Fruit fly (Drosophila melanogaster) whole organism, embryonic: ENCODE measurements around the gene kis.

Experiments
- ATbp ChIP-seq: fragments of 200-800 bp; sonication (Bioruptor generic); optimal IDR thresholded peaks from 2 replicates; lab custom pipeline; 2017; ENCODE audit warnings: missing biosample characterization, mild to moderate bottlenecking, missing genetic modification characterization, missing genetic modification reagents
- Awh ChIP-seq: fragments of 200-800 bp; sonication (Bioruptor generic); IDR thresholded peaks from 2 replicates; pipeline ENCODE4, ENCODE4 v1.3.6; 2022; ENCODE audit warnings: missing biosample characterization, missing genetic modification characterization
- B-H2 ChIP-seq: fragments of 200-800 bp; sonication (Bioruptor generic); optimal IDR thresholded peaks from 2 replicates; lab custom pipeline; 2018; ENCODE audit warnings: missing biosample characterization, mild to moderate bottlenecking, missing genetic modification characterization
- BtbVII ChIP-seq: fragments of 200-800 bp; sonication (Bioruptor generic); optimal IDR thresholded peaks from 3 replicates; lab custom pipeline; 2017; ENCODE audit warnings: missing biosample characterization, mild to moderate bottlenecking, missing genetic modification characterization
- CG10209 ChIP-seq: fragments of 200-800 bp; sonication (Bioruptor generic); optimal IDR thresholded peaks from 3 replicates; lab custom pipeline; 2017; ENCODE audit warnings: missing biosample characterization, mild to moderate bottlenecking, missing genetic modification characterization, missing genetic modification reagents
- CG12155 ChIP-seq: fragments of 200-800 bp; sonication (Bioruptor generic); optimal IDR thresholded peaks from 3 replicates; lab custom pipeline; 2016; ENCODE audit warnings: missing biosample characterization, missing genetic modification characterization
- CG13123 ChIP-seq: fragments of 200-800 bp; sonication (Bioruptor generic); optimal IDR thresholded peaks from 2 replicates; lab custom pipeline; 2016; ENCODE audit warnings: missing biosample characterization, missing genetic modification characterization
- CG15073 ChIP-seq: fragments of 200-800 bp; sonication (Bioruptor generic); optimal IDR thresholded peaks from 2 replicates; lab custom pipeline; 2016; ENCODE audit warnings: missing biosample characterization, missing genetic modification characterization
- CG18476 ChIP-seq: fragments of 200-800 bp; sonication (Bioruptor generic); optimal IDR thresholded peaks from 2 replicates; lab custom pipeline; 2016; ENCODE audit warnings: missing biosample characterization, mild to moderate bottlenecking, missing genetic modification characterization
- CG18599 ChIP-seq: fragments of 200-800 bp; sonication (Bioruptor generic); optimal IDR thresholded peaks from 3 replicates; lab custom pipeline; 2017; ENCODE audit warnings: missing biosample characterization, missing genetic modification characterization, mild to moderate bottlenecking, moderate library complexity, missing genetic modification reagents
- CG2199 ChIP-seq: fragments of 200-800 bp; sonication (Bioruptor generic); IDR thresholded peaks from 3 replicates; pipeline ENCODE4 v1.3.6; 2022; ENCODE audit warnings: missing biosample characterization, missing genetic modification characterization
- CG32532 ChIP-seq: fragments of 200-800 bp; sonication (Bioruptor generic); IDR thresholded peaks from 2 replicates; pipeline ENCODE4 v1.3.6; 2022; ENCODE audit warnings: missing biosample characterization, missing genetic modification characterization
- CG3281 ChIP-seq: fragments of 200-800 bp; sonication (Bioruptor generic); optimal IDR thresholded peaks from 3 replicates; lab custom pipeline; 2017; ENCODE audit warnings: missing biosample characterization, mild to moderate bottlenecking, missing genetic modification characterization
- CG3838 ChIP-seq: fragments of 200-800 bp; sonication (Bioruptor generic); optimal IDR thresholded peaks from 3 replicates; lab custom pipeline; 2016; ENCODE audit warnings: missing biosample characterization, missing genetic modification characterization
- CG6683 ChIP-seq: fragments of 200-800 bp; sonication (Bioruptor generic); optimal IDR thresholded peaks from 2 replicates; lab custom pipeline; 2017; ENCODE audit warnings: missing biosample characterization, mild to moderate bottlenecking, missing genetic modification characterization, missing genetic modification reagents
- CG6791 ChIP-seq: fragments of 200-800 bp; sonication (Bioruptor generic); IDR thresholded peaks from 3 replicates; pipeline ENCODE4 v1.3.6; 2022; ENCODE audit warnings: missing biosample characterization, missing genetic modification characterization; ENCODE audit not compliant: partially characterized antibody
- CG7357 ChIP-seq: fragments of 200-800 bp; sonication (Bioruptor generic); IDR thresholded peaks from 3 replicates; pipeline ENCODE4 v1.3.6; 2022; ENCODE audit warnings: missing biosample characterization, missing genetic modification characterization
- CG7839 ChIP-seq: fragments of 200-800 bp; sonication (Bioruptor generic); optimal IDR thresholded peaks from 3 replicates; lab custom pipeline; 2018; ENCODE audit warnings: missing biosample characterization, mild to moderate bottlenecking, missing genetic modification characterization, moderate library complexity
- CG7963 ChIP-seq: fragments of 200-800 bp; sonication (Bioruptor generic); IDR thresholded peaks from 3 replicates; pipeline ENCODE4 v1.3.6; 2022; ENCODE audit warnings: missing biosample characterization, missing genetic modification characterization; ENCODE audit not compliant: partially characterized antibody
- CG8089 ChIP-seq: fragments of 200-800 bp; sonication (Bioruptor generic); optimal IDR thresholded peaks from 3 replicates; lab custom pipeline; 2016; ENCODE audit warnings: missing biosample characterization, missing genetic modification characterization
- CG9797 ChIP-seq: fragments of 200-800 bp; sonication (Bioruptor generic); optimal IDR thresholded peaks from 3 replicates; lab custom pipeline; 2018; ENCODE audit warnings: missing biosample characterization, mild to moderate bottlenecking, missing genetic modification characterization
- CHES-1-like ChIP-seq: fragments of 200-800 bp; sonication (Bioruptor generic); optimal IDR thresholded peaks from 2 replicates; lab custom pipeline; 2016; ENCODE audit warnings: missing biosample characterization, missing genetic modification characterization
- CrebB ChIP-seq: fragments of 200-800 bp; sonication (Bioruptor generic); optimal IDR thresholded peaks from 3 replicates; lab custom pipeline; 2018; ENCODE audit warnings: missing biosample characterization, mild to moderate bottlenecking, missing genetic modification characterization
- Dll ChIP-seq: fragments of 200-800 bp; sonication (Bioruptor generic); IDR thresholded peaks from 4 replicates; pipeline ENCODE4 v1.3.6; 2022; ENCODE audit warnings: missing biosample characterization, missing genetic modification characterization; ENCODE audit not compliant: partially characterized antibody
- Doc3 ChIP-seq: fragments of 200-800 bp; sonication (Bioruptor generic); IDR thresholded peaks from 3 replicates; pipeline ENCODE4 v1.3.6; 2022; ENCODE audit warnings: missing biosample characterization, missing genetic modification characterization; ENCODE audit not compliant: partially characterized antibody
- ERR ChIP-seq: fragments of 200-800 bp; sonication (Bioruptor generic); optimal IDR thresholded peaks from 2 replicates; lab custom pipeline; 2016; ENCODE audit warnings: missing biosample characterization, missing genetic modification characterization
- Hr51 ChIP-seq, 2 experiments: fragments of 200-800 bp; sonication (Bioruptor generic); optimal IDR thresholded peaks; 2 replicates in 1 of 2; 3 replicates in 1 of 2; lab custom pipeline; 2016 to 2018; ENCODE audit warnings: missing biosample characterization in 2 of 2, missing genetic modification characterization in 2 of 2, mild to moderate bottlenecking in 1 of 2, moderate library complexity in 1 of 2
- Lhr ChIP-seq: fragments of 200-800 bp; sonication (Bioruptor generic); optimal IDR thresholded peaks from 3 replicates; lab custom pipeline; 2017; ENCODE audit warnings: mild to moderate bottlenecking, missing biosample characterization, missing genetic modification reagents, missing genetic modification characterization
- Med ChIP-seq: fragments of 200-800 bp; sonication (Bioruptor generic); peaks from one replicate; lab custom pipeline; 2016; ENCODE audit warnings: missing biosample characterization, missing genetic modification characterization, mild to moderate bottlenecking, inconsistent platforms, moderate library complexity
- Ravus ChIP-seq: fragments of 200-800 bp; sonication (Bioruptor generic); IDR thresholded peaks from 2 replicates; pipeline ENCODE4 v1.3.6; 2022; ENCODE audit warnings: missing biosample characterization, missing genetic modification characterization
- Sin3A ChIP-seq: fragments of >200 bp; optimal IDR thresholded peaks from 2 replicates; lab custom pipeline; 2018
- Six4 ChIP-seq: fragments of 200-800 bp; sonication (Bioruptor generic); optimal IDR thresholded peaks from 2 replicates; lab custom pipeline; 2016; ENCODE audit warnings: missing biosample characterization, missing genetic modification characterization
- TFAM ChIP-seq: fragments of 200-800 bp; sonication (Bioruptor generic); optimal IDR thresholded peaks from 2 replicates; lab custom pipeline; 2017; ENCODE audit warnings: missing biosample characterization, missing genetic modification characterization, inconsistent platforms
- abd-A ChIP-seq: fragments of 200-800 bp; sonication (Bioruptor generic); optimal IDR thresholded peaks from 3 replicates; lab custom pipeline; 2019; ENCODE audit warnings: missing biosample characterization, mild to moderate bottlenecking, missing genetic modification characterization, moderate library complexity
- cato ChIP-seq: fragments of 200-800 bp; sonication (Bioruptor generic); optimal IDR thresholded peaks from 2 replicates; lab custom pipeline; 2016; ENCODE audit warnings: missing biosample characterization, missing genetic modification characterization, borderline replicate concordance
- chm ChIP-seq: fragments of 200-800 bp; sonication (Bioruptor generic); IDR thresholded peaks from 2 replicates; pipeline ENCODE4 v1.3.6; 2022; ENCODE audit warnings: missing biosample characterization, missing genetic modification characterization
- crc ChIP-seq: fragments of 200-800 bp; sonication (Bioruptor generic); optimal IDR thresholded peaks from 2 replicates; lab custom pipeline; 2016; ENCODE audit warnings: missing biosample characterization, missing genetic modification characterization
- emc ChIP-seq: fragments of 200-800 bp; sonication (Bioruptor generic); optimal IDR thresholded peaks from 2 replicates; lab custom pipeline; 2016; ENCODE audit warnings: missing biosample characterization, missing genetic modification characterization
- fd64A ChIP-seq: fragments of 200-800 bp; sonication (Bioruptor generic); optimal IDR thresholded peaks from 3 replicates; lab custom pipeline; 2018; ENCODE audit warnings: missing biosample characterization, mild to moderate bottlenecking, missing genetic modification characterization
- gfzf ChIP-seq: fragments of 200-800 bp; sonication (Bioruptor generic); optimal IDR thresholded peaks from 2 replicates; lab custom pipeline; 2016; ENCODE audit warnings: missing biosample characterization, mild to moderate bottlenecking, missing genetic modification characterization, moderate library complexity
- hb ChIP-seq: fragments of 200-800 bp; sonication (Bioruptor generic); IDR thresholded peaks from 3 replicates; pipeline ENCODE4 v1.3.6; 2022; ENCODE audit warnings: missing biosample characterization, missing genetic modification characterization; ENCODE audit not compliant: partially characterized antibody
- jigr1 ChIP-seq: fragments of 200-800 bp; sonication (Bioruptor generic); IDR thresholded peaks from 3 replicates; pipeline ENCODE4 v1.3.6; 2022; ENCODE audit warnings: missing biosample characterization, missing genetic modification characterization
- ken ChIP-seq: fragments of 200-800 bp; sonication (Bioruptor generic); IDR thresholded peaks from 3 replicates; pipeline ENCODE4 v1.3.6; 2022; ENCODE audit warnings: missing biosample characterization, missing genetic modification characterization
- lab ChIP-seq: fragments of 200-800 bp; sonication (Bioruptor generic); optimal IDR thresholded peaks from 3 replicates; lab custom pipeline; 2017; ENCODE audit warnings: missing biosample characterization, missing genetic modification characterization, mild to moderate bottlenecking, moderate library complexity, missing genetic modification reagents
- org-1 ChIP-seq: fragments of 200-800 bp; sonication (Bioruptor generic); optimal IDR thresholded peaks from 2 replicates; lab custom pipeline; 2017; ENCODE audit warnings: missing biosample characterization, missing genetic modification characterization
- slbo ChIP-seq: fragments of 200-800 bp; sonication (Bioruptor generic); IDR thresholded peaks from 2 replicates; pipeline ENCODE4 v1.3.6; 2022; ENCODE audit warnings: missing biosample characterization, missing genetic modification characterization
- stwl ChIP-seq: fragments of 200-800 bp; sonication (Bioruptor generic); optimal IDR thresholded peaks from 3 replicates; lab custom pipeline; 2018; ENCODE audit warnings: missing biosample characterization, mild to moderate bottlenecking, missing genetic modification characterization, moderate library complexity
- tgo ChIP-seq: fragments of 200-800 bp; sonication (Bioruptor generic); IDR thresholded peaks from 3 replicates; pipeline ENCODE4 v1.3.6; 2022; ENCODE audit warnings: missing biosample characterization, missing genetic modification characterization
- wor ChIP-seq: fragments of 200-800 bp; sonication (Bioruptor generic); IDR thresholded peaks from 2 replicates; pipeline ENCODE4 v1.3.6; 2022; ENCODE audit warnings: missing biosample characterization, missing genetic modification characterization
- zfh1 ChIP-seq: fragments of 200-800 bp; sonication (Bioruptor generic); IDR thresholded peaks from 3 replicates; pipeline ENCODE4 v1.3.6; 2022; ENCODE audit warnings: missing biosample characterization, missing genetic modification characterization

Gene kis

DNA sequence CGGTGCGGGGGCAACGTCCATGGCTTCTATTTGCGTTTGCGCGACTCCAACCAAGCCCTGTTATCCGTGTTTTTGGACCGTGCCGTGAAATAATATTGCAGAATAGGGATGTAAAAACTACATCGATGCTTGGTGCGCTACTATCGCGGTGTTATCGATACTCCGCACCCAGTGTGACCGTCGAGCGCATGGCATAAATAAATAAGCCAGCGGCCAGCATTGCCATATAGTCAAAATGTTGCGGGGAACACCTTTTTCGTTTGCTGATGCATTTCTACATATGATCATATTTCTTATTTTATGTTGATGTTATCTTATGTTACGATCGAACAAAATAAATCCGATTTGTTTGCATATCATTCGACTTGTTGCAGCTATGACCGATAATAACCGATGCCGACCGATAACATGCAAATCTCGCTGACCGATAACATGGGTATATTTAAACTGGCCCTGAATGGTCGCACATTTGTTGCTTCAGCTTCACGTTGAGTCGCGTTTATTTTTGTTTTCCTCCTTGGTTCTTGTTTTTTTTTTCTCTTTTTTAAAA, 26.6 kb upstream of the kis start, which contains the start of gene smo (continued):
- no peak for TF ChIP-seq Ravus (GFP tag; lab: Robert Waterston, UW)
- TF ChIP-seq CG18599 (GFP tag; lab: Kevin White, UChicago), result no peak
- TF ChIP-seq gfzf (GFP tag; lab: Kevin White, UChicago), result peak; percentile 95
- no peak for TF ChIP-seq CG12155 (GFP tag; lab: Kevin White, UChicago)
- no peak for TF ChIP-seq CG15073 (GFP tag; lab: Kevin White, UChicago)
- no peak for TF ChIP-seq CG32532 (GFP tag; lab: Robert Waterston, UW)
- TF ChIP-seq ken, result no peak
- no peak for TF ChIP-seq cato (GFP tag; lab: Kevin White, UChicago)
- TF ChIP-seq ERR, result peak; percentile 5
- peak in 1 of 2 experiments; percentile 68 for TF ChIP-seq Hr51 (GFP tag; optimal IDR thresholded peaks at IDR 0.05; lab: Kevin White, UChicago)
- no peak for TF ChIP-seq CG18476 (GFP tag; lab: Kevin White, UChicago)
- peak; percentile 44; the same call in 1 of the 2 replicates for TF ChIP-seq slbo (GFP tag; lab: Robert Waterston, UW)
- no peak for TF ChIP-seq Awh (GFP tag; lab: Robert Waterston, UW)
- peak; percentile 89 for TF ChIP-seq hb (GFP tag; lab: Robert Waterston, UW)
- TF ChIP-seq CG7357 (GFP tag; lab: Robert Waterston, UW), result no peak
- TF ChIP-seq org-1 (GFP tag; lab: Kevin White, UChicago), result no peak
- 0 out of 3 replicates have a peak, but pooled peaks have one; percentile 11 for TF ChIP-seq zfh1
- no peak for TF ChIP-seq lab (GFP tag; lab: Kevin White, UChicago)
- TF ChIP-seq CG2199 (GFP tag; lab: Robert Waterston, UW), result no peak
- no peak for TF ChIP-seq B-H2
- no peak for TF ChIP-seq wor (GFP tag; lab: Robert Waterston, UW)
- no peak for TF ChIP-seq TFAM (GFP tag; lab: Kevin White, UChicago)
- peak; percentile 89 for TF ChIP-seq Med (GFP tag; lab: Kevin White, UChicago)
- TF ChIP-seq CrebB, result peak; percentile 11
- TF ChIP-seq BtbVII (GFP tag; lab: Kevin White, UChicago), result no peak
- no peak for TF ChIP-seq chm (GFP tag; lab: Robert Waterston, UW)
- TF ChIP-seq CG9797 (GFP tag; lab: Kevin White, UChicago), result peak; percentile 96
- peak; percentile 86 for TF ChIP-seq Dll (GFP tag; lab: Robert Waterston, UW)
- TF ChIP-seq fd64A (GFP tag; lab: Kevin White, UChicago), result no peak
- no peak for TF ChIP-seq emc (GFP tag; lab: Kevin White, UChicago)
- peak; percentile 73 for TF ChIP-seq CG7963 (GFP tag; lab: Robert Waterston, UW)
- no peak for TF ChIP-seq ATbp (GFP tag; lab: Kevin White, UChicago)
- no peak for TF ChIP-seq Six4 (GFP tag; lab: Kevin White, UChicago)
- TF ChIP-seq tgo (GFP tag; lab: Robert Waterston, UW), result no peak
- TF ChIP-seq CG8089 (GFP tag; lab: Kevin White, UChicago), result peak; percentile 29
- peak; percentile 81 for TF ChIP-seq stwl
- no peak for TF ChIP-seq CG7839 (tag; lab: Kevin White, UChicago)
- TF ChIP-seq CG3838 (GFP tag; lab: Kevin White, UChicago), result no peak
- TF ChIP-seq CHES-1-like, result peak; percentile 76
- TF ChIP-seq CG3281, result no peak
- TF ChIP-seq jigr1 (GFP tag; lab: Robert Waterston, UW), result no peak
- peak; percentile 65 for TF ChIP-seq Lhr
- peak; percentile 81; the same call in 2 of the 3 replicates for TF ChIP-seq CG6791
- TF ChIP-seq Sin3A (lab: Kevin White, UChicago), result peak; percentile 100
- TF ChIP-seq crc (GFP tag; lab: Kevin White, UChicago), result no peak
- TF ChIP-seq Doc3, result peak; percentile 75
- no peak for TF ChIP-seq CG6683 (GFP tag; lab: Kevin White, UChicago)
- no peak for TF ChIP-seq abd-A (tag; lab: Kevin White, UChicago)
- TF ChIP-seq CG10209 (GFP tag; lab: Kevin White, UChicago), result no peak
- TF ChIP-seq CG13123 (GFP tag; lab: Kevin White, UChicago), result no peak
